Worm (Caenorhabditis elegans) whole organism, early embryonic: Measurements from ENCODE around the gene tag-234.

Experiments
- aly-1 ChIP-seq: sonication (generic microtip); optimal IDR thresholded peaks from 2 replicates; lab custom pipeline; 2016; ENCODE audit warnings: missing genetic modification characterization, missing compliant biosample characterization
- ama-1 ChIP-seq: fragments of 150-350 bp; optimal IDR thresholded peaks from 2 replicates; lab custom pipeline; 2014
- ceh-36 ChIP-seq: sonication (generic microtip); optimal IDR thresholded peaks from 2 replicates; lab custom pipeline; 2016; ENCODE audit warnings: missing genetic modification characterization, inconsistent platforms, missing compliant biosample characterization
- ets-7 ChIP-seq: sonication (generic microtip); optimal IDR thresholded peaks from 2 replicates; lab custom pipeline; 2016; ENCODE audit warnings: missing genotype, missing genetic modification characterization, missing compliant biosample characterization
- flt-1 ChIP-seq: fragments of 200-800 bp; sonication (Bioruptor generic); IDR thresholded peaks from 2 replicates; pipeline ENCODE4 v1.3.6; 2022; ENCODE audit warnings: missing genetic modification characterization, missing compliant biosample characterization
- scrt-1 ChIP-seq: fragments of 200-800 bp; sonication (Bioruptor generic); IDR thresholded peaks from 2 replicates; pipeline ENCODE4 v1.3.6; 2022; ENCODE audit warnings: missing genetic modification characterization, missing compliant biosample characterization
- sea-1 ChIP-seq: fragments of 200-800 bp; sonication (Bioruptor generic); conservative IDR thresholded peaks from 2 replicates; pipeline ENCODE4 v1.3.6; 2022; ENCODE audit warnings: missing genetic modification characterization, missing compliant biosample characterization
- tbx-11 ChIP-seq: fragments of 200-800 bp; sonication (Bioruptor generic); IDR thresholded peaks from 2 replicates; pipeline ENCODE4 v1.3.6; 2022; ENCODE audit warnings: missing genetic modification characterization, missing compliant biosample characterization
- tra-4 ChIP-seq: sonication (generic microtip); optimal IDR thresholded peaks from 2 replicates; lab custom pipeline; 2017; ENCODE audit warnings: missing genetic modification characterization, missing compliant biosample characterization

DNA sequence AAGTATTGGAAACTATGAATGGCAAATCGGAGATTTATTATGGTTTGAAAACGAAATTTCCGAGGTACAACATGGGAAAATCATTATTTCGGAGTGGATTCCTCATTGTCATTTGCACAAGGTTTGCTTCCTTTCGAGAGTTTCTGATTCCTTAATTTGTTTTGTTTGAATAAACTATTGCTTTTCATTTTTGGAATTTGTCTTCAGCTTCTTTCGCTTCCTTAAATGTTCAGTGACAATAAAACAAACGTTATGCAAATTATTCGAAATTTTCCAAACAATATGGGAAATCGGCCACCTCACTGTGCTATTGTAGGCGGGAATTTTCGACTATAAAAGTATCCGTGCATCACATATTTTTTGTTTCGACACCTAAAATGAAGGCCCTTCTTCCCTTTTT lies 22.1 kb upstream of the tag-234 start, which contains the start of gene nep-25:
- TF ChIP-seq tbx-11 (GFP tag; lab: Robert Waterston, UW) = no peak
- no peak for TF ChIP-seq ets-7 (tag; lab: Kevin White, UChicago)
- no peak for TF ChIP-seq ama-1 (lab: Kevin White, UChicago)
- TF ChIP-seq flt-1 (GFP tag; lab: Robert Waterston, UW) = no peak
- TF ChIP-seq ceh-36 (tag; lab: Kevin White, UChicago) = no peak
- no peak for TF ChIP-seq sea-1 (GFP tag; lab: Robert Waterston, UW)
- TF ChIP-seq aly-1 (tag; lab: Kevin White, UChicago) = no peak
- no peak for TF ChIP-seq scrt-1 (GFP tag; lab: Robert Waterston, UW)
- TF ChIP-seq tra-4 (tag; lab: Kevin White, UChicago) = no peak
